Worm (Caenorhabditis elegans) whole organism, mixed stage, embryonic: ENCODE results near the gene ntr-2.
A peak's percentile ranks its signal among the peaks of the same experiment; 100 is the strongest.

Experiments used
- M03D4.4 ChIP-seq: sonication (generic microtip); optimal IDR thresholded peaks from 2 replicates; lab custom pipeline; 2017; ENCODE audit warnings: mild to moderate bottlenecking, missing genetic modification characterization, missing compliant biosample characterization
- bed-3 ChIP-seq: fragments of 200-800 bp; sonication (Bioruptor generic); optimal IDR thresholded peaks from 3 replicates; lab custom pipeline; 2018; ENCODE audit warnings: mild to moderate bottlenecking, missing genetic modification characterization, moderate library complexity, missing compliant biosample characterization
- blmp-1 ChIP-seq: fragments of 150-350 bp; optimal IDR thresholded peaks from 2 replicates; lab custom pipeline; 2014; ENCODE audit warnings: missing biosample characterization, missing genetic modification characterization
- ceh-39 ChIP-seq: fragments of 150-350 bp; optimal IDR thresholded peaks from 2 replicates; lab custom pipeline; 2014; ENCODE audit warnings: missing biosample characterization, missing genetic modification characterization
- ceh-43 ChIP-seq: fragments of 200-800 bp; sonication (Bioruptor generic); optimal IDR thresholded peaks from 2 replicates; lab custom pipeline; 2018; ENCODE audit warnings: mild to moderate bottlenecking, missing genetic modification characterization, moderate library complexity, missing compliant biosample characterization
- ceh-83 ChIP-seq: fragments of 200-800 bp; sonication (Bioruptor generic); optimal IDR thresholded peaks from 2 replicates; lab custom pipeline; 2018; ENCODE audit warnings: mild to moderate bottlenecking, missing genetic modification characterization, missing compliant biosample characterization
- ces-1 ChIP-seq: fragments of 150-350 bp; optimal IDR thresholded peaks from 2 replicates; lab custom pipeline; 2014; ENCODE audit warnings: missing biosample characterization, missing genetic modification reagents, missing genetic modification characterization
- cnd-1 ChIP-seq: fragments of 200-800 bp; sonication (Bioruptor generic); optimal IDR thresholded peaks from 2 replicates; lab custom pipeline; 2018; ENCODE audit warnings: mild to moderate bottlenecking, missing genetic modification characterization, missing compliant biosample characterization
- drap-1 ChIP-seq: fragments of 200-800 bp; sonication (Bioruptor generic); optimal IDR thresholded peaks from 3 replicates; lab custom pipeline; 2018; ENCODE audit warnings: mild to moderate bottlenecking, missing genetic modification characterization, missing compliant biosample characterization
- elt-1 ChIP-seq: sonication (generic microtip); optimal IDR thresholded peaks from 2 replicates; lab custom pipeline; 2017; ENCODE audit warnings: missing genetic modification characterization, mild to moderate bottlenecking, missing compliant biosample characterization, antibody characterized with exemption, moderate library complexity, borderline replicate concordance; ENCODE audit not compliant: insufficient read depth
- flh-1 ChIP-seq: fragments of 200-800 bp; sonication (Bioruptor generic); optimal IDR thresholded peaks from 2 replicates; lab custom pipeline; 2018; ENCODE audit warnings: mild to moderate bottlenecking, missing genetic modification characterization, moderate library complexity, missing compliant biosample characterization
- hlh-1 ChIP-seq: fragments of 150-350 bp; optimal IDR thresholded peaks from 2 replicates; lab custom pipeline; 2014; ENCODE audit warnings: missing biosample characterization, missing genetic modification reagents, missing genetic modification characterization
- lin-13 ChIP-seq: fragments of 150-350 bp; optimal IDR thresholded peaks from 2 replicates; lab custom pipeline; 2014; ENCODE audit warnings: missing biosample characterization, missing genetic modification characterization
- lin-32 ChIP-seq: fragments of 200-800 bp; sonication (Bioruptor generic); optimal IDR thresholded peaks from 2 replicates; lab custom pipeline; 2018; ENCODE audit warnings: mild to moderate bottlenecking, missing genetic modification characterization, missing compliant biosample characterization
- mab-5 ChIP-seq: fragments of 150-350 bp; optimal IDR thresholded peaks from 2 replicates; lab custom pipeline; 2014; ENCODE audit warnings: missing biosample characterization, missing genetic modification characterization
- mep-1 ChIP-seq: fragments of 150-350 bp; optimal IDR thresholded peaks from 2 replicates; lab custom pipeline; 2017; ENCODE audit warnings: missing biosample characterization, missing genetic modification reagents, missing genetic modification characterization, inconsistent platforms
- mls-2 ChIP-seq: sonication (generic microtip); optimal IDR thresholded peaks from 2 replicates; lab custom pipeline; 2016; ENCODE audit warnings: mild to moderate bottlenecking, missing genetic modification characterization, moderate library complexity, missing compliant biosample characterization
- nhr-12 ChIP-seq: fragments of 150-350 bp; optimal IDR thresholded peaks from 2 replicates; lab custom pipeline; 2014; ENCODE audit warnings: missing biosample characterization, missing genetic modification characterization
- nhr-2 ChIP-seq: fragments of 150-350 bp; optimal IDR thresholded peaks from 2 replicates; lab custom pipeline; 2014; ENCODE audit warnings: missing biosample characterization, missing genetic modification characterization
- nhr-237 ChIP-seq: fragments of 150-350 bp; optimal IDR thresholded peaks from 2 replicates; lab custom pipeline; 2014; ENCODE audit warnings: missing biosample characterization, missing genetic modification characterization
- nhr-76 ChIP-seq: sonication (generic microtip); optimal IDR thresholded peaks from 2 replicates; lab custom pipeline; 2017; ENCODE audit warnings: missing biosample characterization, missing genetic modification characterization
- pha-4 ChIP-seq: fragments of 150-350 bp; optimal IDR thresholded peaks from 2 replicates; lab custom pipeline; 2018; ENCODE audit warnings: missing biosample characterization, missing genetic modification reagents, missing genetic modification characterization
- snpc-4 ChIP-seq: fragments of 150-350 bp; optimal IDR thresholded peaks from 2 replicates; lab custom pipeline; 2014; ENCODE audit warnings: missing biosample characterization, missing genetic modification characterization
- sptf-1 ChIP-seq: sonication (generic microtip); optimal IDR thresholded peaks from 2 replicates; lab custom pipeline; 2017; ENCODE audit warnings: mild to moderate bottlenecking, missing genetic modification characterization, moderate library complexity, missing compliant biosample characterization
- tbx-8 ChIP-seq: fragments of 200-800 bp; sonication (Bioruptor generic); optimal IDR thresholded peaks from 2 replicates; lab custom pipeline; 2018; ENCODE audit warnings: mild to moderate bottlenecking, missing genetic modification characterization, moderate library complexity, missing compliant biosample characterization
- unc-120 ChIP-seq: sonication (generic microtip); optimal IDR thresholded peaks from 2 replicates; lab custom pipeline; 2017; ENCODE audit warnings: missing genetic modification characterization, missing compliant biosample characterization; ENCODE audit not compliant: poor library complexity, severe bottlenecking
- unc-39 ChIP-seq: fragments of 150-350 bp; optimal IDR thresholded peaks from 2 replicates; lab custom pipeline; 2014; ENCODE audit warnings: missing biosample characterization, missing genetic modification characterization
- unc-62 ChIP-seq: fragments of 150-350 bp; optimal IDR thresholded peaks from 2 replicates; lab custom pipeline; 2014; ENCODE audit warnings: missing biosample characterization, missing genetic modification reagents, missing genetic modification characterization
- zip-8 ChIP-seq: fragments of 150-350 bp; optimal IDR thresholded peaks from 2 replicates; lab custom pipeline; 2014; ENCODE audit warnings: missing biosample characterization, missing genetic modification characterization
- ztf-11 ChIP-seq: fragments of 150-350 bp; optimal IDR thresholded peaks from 2 replicates; lab custom pipeline; 2014; ENCODE audit warnings: missing biosample characterization, missing genetic modification characterization

Gene ntr-2

ce11 chrX:14928854-14929253, at the start of gene ntr-2:
TSS of gene ntr-2 (minus strand) at chrX:14928954.
- no peak for TF ChIP-seq nhr-76 (tag; lab: Kevin White, UChicago)
- TF ChIP-seq cnd-1 (tag; lab: Kevin White, UChicago), result no peak
- TF ChIP-seq ceh-43 (GFP tag; lab: Kevin White, UChicago), result no peak
- TF ChIP-seq sptf-1 (tag; lab: Kevin White, UChicago), result no peak
- TF ChIP-seq mls-2 (tag; lab: Kevin White, UChicago), result no peak
- TF ChIP-seq nhr-237 (tag; lab: Kevin White, UChicago), result no peak
- TF ChIP-seq blmp-1 (tag; lab: Kevin White, UChicago), result no peak
- no peak for TF ChIP-seq ceh-83 (GFP tag; lab: Kevin White, UChicago)
- no peak for TF ChIP-seq ztf-11 (tag; lab: Kevin White, UChicago)
- TF ChIP-seq snpc-4 (tag; lab: Kevin White, UChicago), result no peak
- TF ChIP-seq ceh-39 (tag; lab: Kevin White, UChicago), result no peak
- TF ChIP-seq pha-4 (tag; lab: Kevin White, UChicago), result no peak
- TF ChIP-seq drap-1 (GFP tag; lab: Kevin White, UChicago), result no peak
- TF ChIP-seq M03D4.4, result no peak
- TF ChIP-seq, all 35 proteins: peak for 0

ce11 chrX:14976840-14977534, 48.2 kb upstream of the ntr-2 start:
- TF ChIP-seq bed-3 (GFP tag; lab: Kevin White, UChicago), result no peak
- TF ChIP-seq ces-1, result peak; percentile 87
- no peak for TF ChIP-seq flh-1 (GFP tag; lab: Kevin White, UChicago)

ce11 chrX:14975467-14976167, 46.9 kb upstream of the ntr-2 start, which contains the start of gene F20D1.3:
TSS of gene F20D1.3 (plus strand) at chrX:14976117.
- peak; percentile 68 for TF ChIP-seq nhr-237 (tag; lab: Kevin White, UChicago)
- TF ChIP-seq tbx-8, result no peak
- no peak for TF ChIP-seq cnd-1 (tag; lab: Kevin White, UChicago)
- TF ChIP-seq drap-1 (GFP tag; lab: Kevin White, UChicago), result no peak
- TF ChIP-seq ceh-39 (tag; lab: Kevin White, UChicago), result peak; percentile 29
- peak; percentile 70 for TF ChIP-seq ces-1
- no peak for TF ChIP-seq lin-13 (tag; lab: Kevin White, UChicago)
- TF ChIP-seq mls-2 (tag; lab: Kevin White, UChicago), result peak; percentile 65
- no peak for TF ChIP-seq flh-1 (GFP tag; lab: Kevin White, UChicago)
- TF ChIP-seq elt-1, result no peak
- no peak for TF ChIP-seq hlh-1 (tag; lab: Kevin White, UChicago)
- TF ChIP-seq ztf-11 (tag; lab: Kevin White, UChicago), result no peak
- TF ChIP-seq nhr-12, result no peak
- TF ChIP-seq mab-5 (tag; lab: Kevin White, UChicago), result no peak
- TF ChIP-seq bed-3 (GFP tag; lab: Kevin White, UChicago), result no peak
- no peak for TF ChIP-seq zip-8
- no peak for TF ChIP-seq ceh-43 (GFP tag; lab: Kevin White, UChicago)
- TF ChIP-seq mep-1, result peak; percentile 82
- TF ChIP-seq unc-120 (tag; lab: Kevin White, UChicago), result peak; percentile 45
- no peak for TF ChIP-seq M03D4.4
- no peak for TF ChIP-seq unc-39 (tag; lab: Kevin White, UChicago)

ce11 chrX:14973085-14973484, 44.3 kb upstream of the ntr-2 start:
- TF ChIP-seq nhr-2 (tag; lab: Kevin White, UChicago) (no peak), bed-3 (GFP tag; lab: Kevin White, UChicago) (no peak), nhr-12 (no peak), ceh-83 (GFP tag; lab: Kevin White, UChicago) (no peak), unc-62 (GFP tag; lab: Kevin White, UChicago) (no peak), ceh-43 (GFP tag; lab: Kevin White, UChicago) (no peak), M03D4.4 (no peak), unc-120 (tag; lab: Kevin White, UChicago) (no peak), nhr-237 (tag; lab: Kevin White, UChicago) (no peak), snpc-4 (tag; lab: Kevin White, UChicago) (no peak), lin-32 (GFP tag; lab: Kevin White, UChicago) (no peak)
